Worm (Caenorhabditis elegans): ENCODE data around the gene W04G3.5.

Gene W04G3.5

ce11 chrX:11114420-11114819, 41.0 kb downstream of the W04G3.5 start:
- no peak for TF ChIP-seq pqm-1 (tag; optimal IDR thresholded peaks at IDR 0.05)
- no peak for TF ChIP-seq hlh-15 (tag; optimal IDR thresholded peaks at IDR 0.05)
- TF ChIP-seq rnt-1 (tag; optimal IDR thresholded peaks at IDR 0.05) = no peak
- TF ChIP-seq odd-2 (tag; optimal IDR thresholded peaks at IDR 0.05) = no peak
- no peak for TF ChIP-seq sox-2 (GFP tag; IDR thresholded peaks at IDR 0.05)
- TF ChIP-seq dmd-4 (tag; optimal IDR thresholded peaks at IDR 0.05; ENCODE audit: borderline replicate concordance) = no peak
- no peak for TF ChIP-seq ceh-6 (GFP tag; optimal IDR thresholded peaks at IDR 0.05)
- no peak for TF ChIP-seq ceh-48 (tag; optimal IDR thresholded peaks at IDR 0.05)
- TF ChIP-seq unc-3 (GFP tag; conservative IDR thresholded peaks at IDR 0.05) = no peak
- no peak for TF ChIP-seq unc-3 (tag; optimal IDR thresholded peaks at IDR 0.05)

DNA sequence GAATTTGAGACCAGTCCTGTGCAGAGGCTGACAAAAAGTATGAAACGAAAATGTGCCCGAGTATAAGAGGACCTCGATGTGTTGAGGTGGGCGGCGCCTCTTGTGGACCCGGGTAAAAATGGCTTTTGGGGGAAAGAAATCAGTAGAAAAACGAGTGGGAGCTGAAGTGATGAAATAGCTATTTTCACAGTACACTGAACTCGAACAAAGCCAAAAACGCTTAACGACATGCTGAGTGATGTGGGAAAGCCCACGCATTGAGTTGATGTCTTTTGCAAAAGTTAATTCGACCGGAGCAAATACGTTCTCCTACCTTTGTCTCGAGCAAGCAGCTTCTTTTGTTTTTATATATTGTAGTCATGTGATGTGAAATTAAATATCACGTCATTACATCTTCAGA, 43.3 kb downstream of the W04G3.5 start, which contains the start of gene nlp-66:
Gene nlp-66, minus strand, starts transcription at position 101 of the 400 bp plus-strand sequence.
- TF ChIP-seq T23F11.4 (GFP tag; optimal IDR thresholded peaks at IDR 0.05) (no peak), sox-4 (tag; optimal IDR thresholded peaks at IDR 0.05) (no peak), unc-86 (tag; optimal IDR thresholded peaks at IDR 0.05) (no peak), rnt-1 (tag; optimal IDR thresholded peaks at IDR 0.05) (no peak), ztf-16 (tag; optimal IDR thresholded peaks at IDR 0.05) (no peak), ceh-30 (tag; optimal IDR thresholded peaks at IDR 0.05) (no peak), pat-9 (tag; optimal IDR thresholded peaks at IDR 0.05) (no peak)

- TF ChIP-seq odd-2 (tag; optimal IDR thresholded peaks at IDR 0.05) = no peak
- TF ChIP-seq nhr-232 (tag; optimal IDR thresholded peaks at IDR 0.05) = no peak
- TF ChIP-seq ceh-34 (tag; optimal IDR thresholded peaks at IDR 0.05) = no peak
- TF ChIP-seq Y22D7AL.16 (tag; optimal IDR thresholded peaks at IDR 0.05) = no peak
- TF ChIP-seq hlh-15 (tag; optimal IDR thresholded peaks at IDR 0.05) = no peak
- TF ChIP-seq ama-1 (optimal IDR thresholded peaks at IDR 0.05) = no peak
- no peak for TF ChIP-seq pha-2 (tag; optimal IDR thresholded peaks at IDR 0.05)
- no peak for TF ChIP-seq C08G9.2 (tag; optimal IDR thresholded peaks at IDR 0.05)
- no peak for TF ChIP-seq hlh-13 (GFP tag; optimal IDR thresholded peaks at IDR 0.05)
Observed at ce11 chrX:11120808-11121207, 47.4 kb downstream of the W04G3.5 start, which contains the start of gene R08B4.3. R08B4.3 (minus strand) TSS chrX:11121005.

DNA sequence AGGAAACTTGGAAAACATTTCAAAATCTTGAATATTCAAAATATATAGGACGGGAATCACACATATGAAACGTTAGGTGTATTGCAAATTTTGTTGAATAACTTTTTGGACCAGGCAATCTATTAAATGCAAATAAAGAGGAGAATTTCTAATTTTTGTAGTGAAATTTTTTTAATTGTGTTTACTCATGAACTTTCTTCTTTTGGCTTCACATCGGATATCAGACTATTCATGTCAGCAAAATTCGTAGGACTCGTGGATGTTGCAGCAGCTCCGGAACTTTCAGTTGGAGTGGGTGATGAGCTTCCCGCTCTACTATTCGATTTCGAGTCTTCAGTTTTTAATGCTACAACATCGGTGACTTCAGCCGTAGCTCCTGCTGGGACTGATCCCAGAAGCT, 49.0 kb downstream of the W04G3.5 start:
- TF ChIP-seq fkh-6 (tag; optimal IDR thresholded peaks at IDR 0.05) (no peak), lim-6 (tag; optimal IDR thresholded peaks at IDR 0.05) (no peak), nhr-11 (tag; optimal IDR thresholded peaks at IDR 0.05) (no peak), pha-2 (tag; optimal IDR thresholded peaks at IDR 0.05) (no peak)

DNA sequence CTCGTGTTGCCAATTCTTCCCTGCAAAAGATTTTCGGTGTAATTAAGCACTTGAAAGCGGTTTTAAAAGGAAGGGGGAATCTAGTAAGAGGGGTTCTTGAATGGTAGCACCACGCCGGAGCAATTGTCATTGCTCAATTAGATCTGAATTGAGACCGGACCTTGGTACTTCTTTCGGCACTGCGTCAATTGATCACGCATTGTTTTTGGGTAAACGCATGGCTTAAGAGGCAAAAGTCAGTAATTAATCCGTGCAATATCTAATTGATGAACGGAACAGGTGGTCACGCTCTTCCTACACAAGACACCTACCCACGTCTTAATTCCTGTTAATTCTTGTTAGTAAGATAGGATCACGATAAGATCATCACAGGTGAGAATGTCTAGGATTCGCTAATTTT, 50.5 kb downstream of the W04G3.5 start:
- TF ChIP-seq ref-2 (tag; optimal IDR thresholded peaks at IDR 0.05) (peak; percentile 11), pros-1 (tag; optimal IDR thresholded peaks at IDR 0.05) (no peak), nhr-11 (tag; optimal IDR thresholded peaks at IDR 0.05) (no peak)

ce11 chrX:11125520-11125919, 52.1 kb downstream of the W04G3.5 start, which contains the start of gene alr-1:
alr-1 (minus strand) TSS chrX:11125620.
- TF ChIP-seq sdc-2 (tag; optimal IDR thresholded peaks at IDR 0.05) = no peak
- no peak for TF ChIP-seq F13H6.1 (tag; optimal IDR thresholded peaks at IDR 0.05)
- TF ChIP-seq unc-86 (tag; optimal IDR thresholded peaks at IDR 0.05) = no peak
- TF ChIP-seq ceh-18 (tag; optimal IDR thresholded peaks at IDR 0.05) = no peak
- TF ChIP-seq ceh-14 (tag; optimal IDR thresholded peaks at IDR 0.05) = no peak
- no peak for TF ChIP-seq tbx-7 (tag; optimal IDR thresholded peaks at IDR 0.05)
- TF ChIP-seq che-1 (tag; optimal IDR thresholded peaks at IDR 0.05) = no peak
- TF ChIP-seq sox-4 (tag; optimal IDR thresholded peaks at IDR 0.05) = no peak
- TF ChIP-seq tbx-2 (tag; optimal IDR thresholded peaks at IDR 0.05) = no peak
- no peak for TF ChIP-seq ceh-31 (tag; optimal IDR thresholded peaks at IDR 0.05)
- no peak for TF ChIP-seq ama-1 (optimal IDR thresholded peaks at IDR 0.05)
- no peak for TF ChIP-seq T23F11.4 (GFP tag; optimal IDR thresholded peaks at IDR 0.05)
- TF ChIP-seq ceh-34 (tag; optimal IDR thresholded peaks at IDR 0.05) = no peak
- TF ChIP-seq hlh-6 (tag; optimal IDR thresholded peaks at IDR 0.05) = no peak

Measured in whole organism, late embryonic.